Worm (Caenorhabditis elegans) whole organism, L2 larva: Measurements from ENCODE around the gene rsd-3.

Source experiments
- C34F6.9 ChIP-seq: fragments of 150-350 bp; optimal IDR thresholded peaks from 2 replicates; lab custom pipeline; 2014; ENCODE audit warnings: missing biosample characterization, missing genetic modification characterization
- aly-2 ChIP-seq: fragments of 150-350 bp; optimal IDR thresholded peaks from 2 replicates; lab custom pipeline; 2014; ENCODE audit warnings: missing biosample characterization, missing genetic modification characterization
- ama-1 ChIP-seq: fragments of 150-350 bp; optimal IDR thresholded peaks from 2 replicates; lab custom pipeline; 2018; ENCODE audit warnings: inconsistent platforms
- lin-13 ChIP-seq: fragments of 150-350 bp; optimal IDR thresholded peaks from 2 replicates; lab custom pipeline; 2014; ENCODE audit warnings: missing biosample characterization, missing genetic modification reagents, missing genetic modification characterization
- lsy-2 ChIP-seq, 2 experiments: fragments of 150-350 bp in 1 of 2; sonication (generic microtip) in 1 of 2; optimal IDR thresholded peaks; 2 replicates each; lab custom pipeline; 2014 to 2017; ENCODE audit warnings: missing biosample characterization in 2 of 2, missing genetic modification characterization in 2 of 2
- mab-5 ChIP-seq: fragments of 150-350 bp; optimal IDR thresholded peaks from 2 replicates; lab custom pipeline; 2014; ENCODE audit warnings: missing biosample characterization, missing genetic modification characterization
- nhr-11 ChIP-seq: fragments of 150-350 bp; optimal IDR thresholded peaks from 2 replicates; lab custom pipeline; 2014; ENCODE audit warnings: missing biosample characterization, missing genetic modification characterization
- nhr-23 ChIP-seq: fragments of 150-350 bp; optimal IDR thresholded peaks from 2 replicates; lab custom pipeline; 2014; ENCODE audit warnings: missing biosample characterization, missing genetic modification reagents, missing genetic modification characterization
- nhr-77 ChIP-seq: fragments of 150-350 bp; optimal IDR thresholded peaks from 2 replicates; lab custom pipeline; 2014; ENCODE audit warnings: missing biosample characterization, missing genetic modification characterization
- snpc-4 ChIP-seq: fragments of 150-350 bp; optimal IDR thresholded peaks from 2 replicates; lab custom pipeline; 2014; ENCODE audit warnings: missing biosample characterization, missing genetic modification characterization
- unc-62 ChIP-seq: fragments of 150-350 bp; optimal IDR thresholded peaks from 2 replicates; lab custom pipeline; 2014; ENCODE audit warnings: missing biosample characterization, missing genetic modification reagents, missing genetic modification characterization
- ztf-11 ChIP-seq: sonication (generic microtip); optimal IDR thresholded peaks from 2 replicates; lab custom pipeline; 2017; ENCODE audit warnings: missing biosample characterization, missing genetic modification characterization
- ztf-4 ChIP-seq: fragments of 150-350 bp; optimal IDR thresholded peaks from 2 replicates; lab custom pipeline; 2014; ENCODE audit warnings: missing biosample characterization, missing genetic modification characterization

DNA sequence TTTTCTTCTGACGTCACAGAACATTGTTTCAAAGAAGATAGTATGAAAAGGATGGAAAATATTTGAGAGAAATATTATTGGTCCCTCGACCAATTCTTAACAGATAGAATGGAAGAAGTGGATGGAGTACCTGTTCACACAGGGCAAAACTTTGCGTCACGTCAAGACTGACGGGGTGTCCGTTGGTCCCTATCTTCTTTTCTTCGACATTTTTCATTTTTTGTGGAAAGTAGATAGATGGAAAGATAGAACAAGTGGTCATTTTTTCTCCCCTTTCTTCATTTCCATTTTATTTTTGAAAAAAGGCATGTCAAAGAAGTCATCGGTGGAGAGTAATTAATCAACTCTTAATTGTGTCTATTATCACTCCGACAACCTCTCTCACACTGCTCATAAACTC is 20.4 kb downstream of the rsd-3 start:
- TF ChIP-seq C34F6.9 = peak; percentile 28
- TF ChIP-seq mab-5 (tag; lab: Kevin White, UChicago) = no peak
- TF ChIP-seq unc-62 (GFP tag; lab: Kevin White, UChicago) = no peak
- TF ChIP-seq ztf-4 (tag; lab: Kevin White, UChicago) = no peak
- TF ChIP-seq nhr-77 (tag; lab: Kevin White, UChicago) = no peak
- TF ChIP-seq nhr-23 (tag; lab: Kevin White, UChicago) = no peak
- TF ChIP-seq aly-2 (tag; lab: Kevin White, UChicago) = no peak
- no peak for TF ChIP-seq lin-13 (GFP tag; lab: Kevin White, UChicago)
- TF ChIP-seq ama-1 (lab: Kevin White, UChicago) = no peak
- no peak for TF ChIP-seq snpc-4 (tag; lab: Kevin White, UChicago)
- no peak for TF ChIP-seq nhr-11 (tag; lab: Kevin White, UChicago)
- TF ChIP-seq lsy-2 (tag; optimal IDR thresholded peaks at IDR 0.05; lab: Kevin White, UChicago) = no peak
- no peak for TF ChIP-seq ztf-11
